Worm (Caenorhabditis elegans) whole organism, L3 larva: ENCODE results near the gene F11D11.3.

Experiments used
- aly-2 ChIP-seq: fragments of 150-350 bp; optimal IDR thresholded peaks from 2 replicates; lab custom pipeline; 2014; ENCODE audit warnings: missing biosample characterization, missing genetic modification characterization
- ceh-16 ChIP-seq: sonication (generic microtip); optimal IDR thresholded peaks from 2 replicates; lab custom pipeline; 2017; ENCODE audit warnings: missing biosample characterization, missing genetic modification characterization
- ceh-28 ChIP-seq: fragments of 150-350 bp; optimal IDR thresholded peaks from 2 replicates; lab custom pipeline; 2014; ENCODE audit warnings: missing biosample characterization, missing genetic modification reagents, missing genetic modification characterization
- ceh-9 ChIP-seq: sonication (generic microtip); optimal IDR thresholded peaks from 2 replicates; lab custom pipeline; 2018; ENCODE audit warnings: missing biosample characterization, missing genetic modification characterization
- daf-12 ChIP-seq: fragments of 150-350 bp; optimal IDR thresholded peaks from 2 replicates; lab custom pipeline; 2014; ENCODE audit warnings: missing biosample characterization, missing genetic modification reagents, missing genetic modification characterization
- egl-27 ChIP-seq: sonication (generic microtip); optimal IDR thresholded peaks from 4 replicates; lab custom pipeline; 2017; ENCODE audit warnings: missing biosample characterization, missing genetic modification reagents, missing genetic modification characterization
- egl-5 ChIP-seq: fragments of 150-350 bp; optimal IDR thresholded peaks from 2 replicates; lab custom pipeline; 2017; ENCODE audit warnings: missing biosample characterization, missing genetic modification reagents, missing genetic modification characterization, inconsistent platforms
- eor-1 ChIP-seq, 2 experiments: fragments of 150-350 bp; optimal IDR thresholded peaks; 2 replicates each; lab custom pipeline; 2014 to 2018; ENCODE audit warnings: missing biosample characterization in 2 of 2, missing genetic modification characterization in 2 of 2
- fkh-10 ChIP-seq: sonication (generic microtip); optimal IDR thresholded peaks from 2 replicates; lab custom pipeline; 2017; ENCODE audit warnings: missing biosample characterization, missing genetic modification reagents, missing genetic modification characterization
- fkh-2 ChIP-seq: fragments of 150-350 bp; optimal IDR thresholded peaks from 2 replicates; lab custom pipeline; 2014; ENCODE audit warnings: missing biosample characterization, missing genetic modification reagents, missing genetic modification characterization
- fos-1 ChIP-seq: fragments of 150-350 bp; optimal IDR thresholded peaks from 2 replicates; lab custom pipeline; 2014; ENCODE audit warnings: missing biosample characterization, missing genetic modification characterization
- hmg-11 ChIP-seq: sonication (generic microtip); optimal IDR thresholded peaks from 2 replicates; lab custom pipeline; 2016; ENCODE audit warnings: missing genetic modification characterization, missing compliant biosample characterization
- jun-1 ChIP-seq: fragments of 150-350 bp; optimal IDR thresholded peaks from 2 replicates; lab custom pipeline; 2014; ENCODE audit warnings: missing biosample characterization, missing genetic modification reagents, missing genetic modification characterization
- lin-15B ChIP-seq: fragments of 150-350 bp; optimal IDR thresholded peaks from 2 replicates; lab custom pipeline; 2014; ENCODE audit warnings: missing biosample characterization, missing genetic modification characterization
- lin-39 ChIP-seq: fragments of 150-350 bp; optimal IDR thresholded peaks from 2 replicates; lab custom pipeline; 2018; ENCODE audit warnings: missing biosample characterization, missing genetic modification reagents, missing genetic modification characterization
- lsy-12 ChIP-seq: sonication (generic microtip); optimal IDR thresholded peaks from 2 replicates; lab custom pipeline; 2016; ENCODE audit warnings: mild to moderate bottlenecking, missing genetic modification characterization, missing compliant biosample characterization
- mdl-1 ChIP-seq: fragments of 150-350 bp; optimal IDR thresholded peaks from 2 replicates; lab custom pipeline; 2014; ENCODE audit warnings: missing biosample characterization, missing genetic modification characterization
- mml-1 ChIP-seq: fragments of 150-350 bp; sonication (generic microtip); optimal IDR thresholded peaks from 3 replicates; lab custom pipeline; 2014; ENCODE audit warnings: missing biosample characterization, missing genetic modification characterization
- nfya-1 ChIP-seq: sonication (generic microtip); optimal IDR thresholded peaks from 2 replicates; lab custom pipeline; 2017; ENCODE audit warnings: missing genetic modification characterization, mild to moderate bottlenecking, missing compliant biosample characterization, antibody characterized with exemption, moderate library complexity; ENCODE audit not compliant: insufficient read depth
- nhr-23 ChIP-seq: fragments of 150-350 bp; optimal IDR thresholded peaks from 2 replicates; lab custom pipeline; 2014; ENCODE audit warnings: missing biosample characterization, missing genetic modification reagents, missing genetic modification characterization
- nhr-237 ChIP-seq: fragments of 150-350 bp; optimal IDR thresholded peaks from 2 replicates; lab custom pipeline; 2014; ENCODE audit warnings: missing biosample characterization, missing genetic modification characterization
- nhr-25 ChIP-seq: sonication (generic microtip); optimal IDR thresholded peaks from 2 replicates; lab custom pipeline; 2017; ENCODE audit warnings: missing biosample characterization, missing genetic modification characterization
- nhr-28 ChIP-seq: fragments of 150-350 bp; optimal IDR thresholded peaks from 2 replicates; lab custom pipeline; 2014; ENCODE audit warnings: missing biosample characterization, missing genetic modification characterization
- nhr-43 ChIP-seq: sonication (generic microtip); optimal IDR thresholded peaks from 2 replicates; lab custom pipeline; 2016; ENCODE audit warnings: mild to moderate bottlenecking, missing genetic modification characterization, missing compliant biosample characterization; ENCODE audit not compliant: poor library complexity, severe bottlenecking
- nhr-67 ChIP-seq: fragments of 150-350 bp; optimal IDR thresholded peaks from 2 replicates; lab custom pipeline; 2014; ENCODE audit warnings: missing biosample characterization, missing genetic modification characterization
- nhr-76 ChIP-seq: fragments of 150-350 bp; sonication (generic microtip); optimal IDR thresholded peaks from 5 replicates; lab custom pipeline; 2014; ENCODE audit warnings: missing biosample characterization, missing genetic modification characterization
- nhr-77 ChIP-seq: fragments of 150-350 bp; optimal IDR thresholded peaks from 2 replicates; lab custom pipeline; 2014; ENCODE audit warnings: missing biosample characterization, missing genetic modification characterization
- pha-4 ChIP-seq: fragments of 150-350 bp; optimal IDR thresholded peaks from 2 replicates; lab custom pipeline; 2014; ENCODE audit warnings: missing biosample characterization, missing genetic modification reagents, missing genetic modification characterization
- skn-1 ChIP-seq: fragments of 150-350 bp; optimal IDR thresholded peaks from 2 replicates; lab custom pipeline; 2014; ENCODE audit warnings: missing biosample characterization, missing genetic modification characterization
- snpc-4 ChIP-seq: fragments of 150-350 bp; optimal IDR thresholded peaks from 2 replicates; lab custom pipeline; 2014; ENCODE audit warnings: missing biosample characterization, missing genetic modification characterization
- tbx-2 ChIP-seq: sonication (generic microtip); optimal IDR thresholded peaks from 2 replicates; lab custom pipeline; 2016; ENCODE audit warnings: mild to moderate bottlenecking, missing genetic modification characterization, missing compliant biosample characterization
- unc-39 ChIP-seq: sonication (generic microtip); optimal IDR thresholded peaks from 4 replicates; lab custom pipeline; 2017; ENCODE audit warnings: missing biosample characterization, missing genetic modification characterization
- zag-1 ChIP-seq: fragments of 150-350 bp; optimal IDR thresholded peaks from 2 replicates; lab custom pipeline; 2014; ENCODE audit warnings: missing biosample characterization, missing genetic modification characterization
- ztf-4 ChIP-seq: fragments of 150-350 bp; optimal IDR thresholded peaks from 2 replicates; lab custom pipeline; 2014; ENCODE audit warnings: missing biosample characterization, missing genetic modification characterization

The F11D11.3 gene

ce11 chrV:18760174-18760573 lies at the start of gene F11D11.3:
Gene F11D11.3, minus strand, starts transcription at chrV:18760274.
- TF ChIP-seq lin-15B (tag; lab: Kevin White, UChicago): no peak
- TF ChIP-seq fos-1 (tag; lab: Kevin White, UChicago): no peak
- no peak for TF ChIP-seq aly-2
- TF ChIP-seq jun-1 (tag; lab: Kevin White, UChicago): no peak
- no peak for TF ChIP-seq nhr-25
- TF ChIP-seq egl-5 (tag; lab: Kevin White, UChicago): no peak
- no peak for TF ChIP-seq fkh-10
- no peak for TF ChIP-seq pha-4
- TF ChIP-seq hmg-11: no peak
- no peak for TF ChIP-seq nhr-237
- TF ChIP-seq nhr-76: no peak
- TF ChIP-seq skn-1 (tag; lab: Kevin White, UChicago): no peak
- no peak for TF ChIP-seq ceh-9 (tag; lab: Kevin White, UChicago)
- no peak for TF ChIP-seq zag-1
- TF ChIP-seq eor-1 (tag; optimal IDR thresholded peaks at IDR 0.05; lab: Kevin White, UChicago): no peak

- TF ChIP-seq hmg-11 (peak; percentile 20), nhr-76 (no peak), ceh-9 (tag; lab: Kevin White, UChicago) (no peak), ztf-4 (tag; lab: Kevin White, UChicago) (no peak), nhr-25 (no peak), nfya-1 (tag; lab: Kevin White, UChicago) (peak; percentile 33), lin-39 (tag; lab: Kevin White, UChicago) (peak; percentile 68)
- TF ChIP-seq, all 47 proteins: peak for 3
These were observed 48.5 kb upstream of the F11D11.3 start, which contains the start of gene C54E10.6 for ce11 chrV:18808621-18809020. Gene C54E10.6, minus strand, starts transcription at chrV:18808729.

- TF ChIP-seq nhr-25 (no peak), pha-4 (no peak), nfya-1 (tag; lab: Kevin White, UChicago) (no peak)
These were observed 46.3 kb upstream of the F11D11.3 start, which contains the start of gene sri-10 for ce11 chrV:18806409-18806808. Gene sri-10, minus strand, starts transcription at chrV:18806509.

ce11 chrV:18803260-18803659 lies 43.2 kb upstream of the F11D11.3 start, which contains the start of gene C54E10.10:
Gene C54E10.10, minus strand, starts transcription at chrV:18803360.
- no peak for TF ChIP-seq nhr-28 (tag; lab: Kevin White, UChicago)
- TF ChIP-seq nhr-237: no peak
- no peak for TF ChIP-seq fkh-2 (tag; lab: Kevin White, UChicago)
- no peak for TF ChIP-seq mml-1 (tag; lab: Kevin White, UChicago)
- no peak for TF ChIP-seq tbx-2 (tag; lab: Kevin White, UChicago)
- TF ChIP-seq nhr-67 (tag; lab: Kevin White, UChicago): no peak
- TF ChIP-seq fos-1 (tag; lab: Kevin White, UChicago): no peak
- TF ChIP-seq daf-12 (tag; lab: Kevin White, UChicago): no peak
- no peak for TF ChIP-seq nhr-43 (tag; lab: Kevin White, UChicago)
- TF ChIP-seq snpc-4: no peak
- TF ChIP-seq ceh-28 (tag; lab: Kevin White, UChicago): no peak

ce11 chrV:18802077-18802476 lies 42.0 kb upstream of the F11D11.3 start, which contains the start of gene C54E10.11:
Gene C54E10.11, minus strand, starts transcription at chrV:18802177.
- no peak for TF ChIP-seq nhr-77 (tag; lab: Kevin White, UChicago)
- no peak for TF ChIP-seq nhr-23 (tag; lab: Kevin White, UChicago)
- no peak for TF ChIP-seq mdl-1
- no peak for TF ChIP-seq lsy-12
- TF ChIP-seq unc-39 (tag; lab: Kevin White, UChicago): no peak
- no peak for TF ChIP-seq tbx-2 (tag; lab: Kevin White, UChicago)
- no peak for TF ChIP-seq egl-27 (tag; lab: Kevin White, UChicago)
- no peak for TF ChIP-seq nhr-67 (tag; lab: Kevin White, UChicago)
- no peak for TF ChIP-seq nhr-43 (tag; lab: Kevin White, UChicago)
- no peak for TF ChIP-seq egl-5 (tag; lab: Kevin White, UChicago)
- no peak for TF ChIP-seq fkh-2 (tag; lab: Kevin White, UChicago)
- no peak for TF ChIP-seq aly-2
- TF ChIP-seq ceh-16: no peak
- TF ChIP-seq, all 47 proteins: peak for 0
